Fruit fly (Drosophila melanogaster) whole organism, embryonic: ENCODE measurements around the gene CG6066.

ENCODE experiments used
- CG33557 ChIP-seq: fragments of 200-800 bp; sonication (Bioruptor generic); optimal IDR thresholded peaks from 2 replicates; lab custom pipeline; 2019; ENCODE audit warnings: missing biosample characterization, mild to moderate bottlenecking, missing genetic modification characterization, moderate library complexity
- CG4730 ChIP-seq: fragments of 200-800 bp; sonication (Bioruptor generic); IDR thresholded peaks from 2 replicates; pipeline ENCODE4 v1.3.6; 2022; ENCODE audit warnings: missing biosample characterization, missing genetic modification characterization
- CG7963 ChIP-seq: fragments of 200-800 bp; sonication (Bioruptor generic); IDR thresholded peaks from 3 replicates; pipeline ENCODE4 v1.3.6; 2022; ENCODE audit warnings: missing biosample characterization, missing genetic modification characterization; ENCODE audit not compliant: partially characterized antibody
- CG8388 ChIP-seq: fragments of 200-800 bp; sonication (Bioruptor generic); optimal IDR thresholded peaks from 2 replicates; lab custom pipeline; 2019; ENCODE audit warnings: missing biosample characterization, mild to moderate bottlenecking, missing genetic modification characterization, moderate library complexity
- CTCF ChIP-seq: fragments of 200-800 bp; sonication (Bioruptor generic); optimal IDR thresholded peaks from 2 replicates; lab custom pipeline; 2017; ENCODE audit warnings: missing biosample characterization, mild to moderate bottlenecking, missing genetic modification characterization, moderate library complexity
- Jarid2 ChIP-seq: fragments of 200-800 bp; sonication (Bioruptor generic); optimal IDR thresholded peaks from 3 replicates; lab custom pipeline; 2017; ENCODE audit warnings: mild to moderate bottlenecking, missing biosample characterization, missing genetic modification reagents, missing genetic modification characterization
- da ChIP-seq: fragments of 200-800 bp; sonication (Bioruptor generic); optimal IDR thresholded peaks from 2 replicates; lab custom pipeline; 2016; ENCODE audit warnings: missing biosample characterization, missing genetic modification characterization

- TF ChIP-seq CG8388 (GFP tag; lab: Kevin White, UChicago) (no peak), CTCF (GFP tag; lab: Kevin White, UChicago) (no peak), CG4730 (GFP tag; lab: Robert Waterston, UW) (no peak), CG7963 (no peak), Jarid2 (no peak), CG33557 (no peak), da (GFP tag; lab: Kevin White, UChicago) (no peak)
These were observed 49.1 kb downstream of the CG6066 start for dm6 chr3R:27067362-27067761.
